Fruit fly (Drosophila melanogaster): ENCODE data around the gene TfIIEbeta.

The TfIIEbeta gene

dm6 chr3L:4322032-4322617 is 35.3 kb downstream of the TfIIEbeta start, which contains the start of gene CG15014:
Gene CG15014 (minus strand): TSS chr3L:4322259.
- TF ChIP-seq MBD-R2 (GFP tag; IDR thresholded peaks at IDR 0.05) (peak; percentile 68), crp (GFP tag; optimal IDR thresholded peaks at IDR 0.05) (peak in 1 of 2 experiments; percentile 42), CG34422 (GFP tag; IDR thresholded peaks at IDR 0.05) (peak; percentile 16; the same call in 1 of the 3 replicates), ci (GFP tag; IDR thresholded peaks at IDR 0.05) (no peak), pzg (GFP tag; optimal IDR thresholded peaks at IDR 0.05) (peak; percentile 49), Six4 (GFP tag; optimal IDR thresholded peaks at IDR 0.05) (no peak), sens (GFP tag) (peak; percentile 86), Dp (GFP tag; optimal IDR thresholded peaks at IDR 0.05) (peak; percentile 29), row (GFP tag; IDR thresholded peaks at IDR 0.05) (peak; percentile 42; the same call in 2 of the 3 replicates), CG14710 (tag; optimal IDR thresholded peaks at IDR 0.05) (peak; percentile 23), kah (GFP tag; optimal IDR thresholded peaks at IDR 0.05) (no peak), Stat92E (GFP tag; optimal IDR thresholded peaks at IDR 0.05) (peak in 1 of 3 experiments; percentile 14), CG10267 (tag; optimal IDR thresholded peaks at IDR 0.05) (peak; percentile 34), dati (GFP tag; IDR thresholded peaks at IDR 0.05) (no peak), Elba2 (GFP tag; optimal IDR thresholded peaks at IDR 0.05) (no peak), CG13287 (GFP tag; IDR thresholded peaks at IDR 0.05; ENCODE audit: partially characterized antibody) (peak; percentile 29; the same call in 1 of the 2 replicates), dm (GFP tag; optimal IDR thresholded peaks at IDR 0.05) (peak; percentile 43), Doc3 (GFP tag; IDR thresholded peaks at IDR 0.05; ENCODE audit: partially characterized antibody) (no peak), Lhr (GFP tag; optimal IDR thresholded peaks at IDR 0.05) (peak; percentile 6), MESR4 (GFP tag; optimal IDR thresholded peaks at IDR 0.05) (peak; percentile 40), dan (GFP tag; IDR thresholded peaks at IDR 0.05) (no peak), stwl (tag; optimal IDR thresholded peaks at IDR 0.05) (peak; percentile 92), gfzf (GFP tag; optimal IDR thresholded peaks at IDR 0.05) (peak; percentile 85), BEAF-32 (GFP tag; optimal IDR thresholded peaks at IDR 0.05) (peak; percentile 25), CG4617 (GFP tag; optimal IDR thresholded peaks at IDR 0.05; ENCODE audit: borderline replicate concordance) (peak; percentile 43), odd (GFP tag; optimal IDR thresholded peaks at IDR 0.05) (no peak), YL-1 (GFP tag; optimal IDR thresholded peaks at IDR 0.05) (peak; percentile 48), trem (tag; optimal IDR thresholded peaks at IDR 0.05) (peak; percentile 29), CG9797 (GFP tag; optimal IDR thresholded peaks at IDR 0.05) (peak; percentile 70), Camta (GFP tag; optimal IDR thresholded peaks at IDR 0.05) (no peak), E2f2 (GFP tag; IDR thresholded peaks at IDR 0.05) (peak; percentile 14; the same call in 1 of the 2 replicates)

dm6 chr3L:4328048-4328447 is 41.2 kb downstream of the TfIIEbeta start:
- TF ChIP-seq CG5245 (GFP tag; optimal IDR thresholded peaks at IDR 0.05) = no peak
- TF ChIP-seq CG12769 (tag; optimal IDR thresholded peaks at IDR 0.05) = peak; percentile 27
- TF ChIP-seq slbo (GFP tag; IDR thresholded peaks at IDR 0.05) = 0 out of 2 replicates have a peak, but pooled peaks have one; percentile 24
- peak; percentile 54; the same call in 2 of the 3 replicates for TF ChIP-seq sr (GFP tag; IDR thresholded peaks at IDR 0.05)
- peak; percentile 83 for TF ChIP-seq CG13894 (tag; optimal IDR thresholded peaks at IDR 0.05)
- TF ChIP-seq unpg (GFP tag; optimal IDR thresholded peaks at IDR 0.05) = no peak
- TF ChIP-seq CG14441 (GFP tag; IDR thresholded peaks at IDR 0.05) = 0 out of 2 replicates have a peak, but pooled peaks have one; percentile 44
- TF ChIP-seq C15 (GFP tag; IDR thresholded peaks at IDR 0.05) = 0 out of 3 replicates have a peak, but pooled peaks have one; percentile 19
- peak; percentile 45 for TF ChIP-seq Med (GFP tag)
- 0 out of 2 replicates have a peak, but pooled peaks have one; percentile 30 for TF ChIP-seq HLH3B (GFP tag; IDR thresholded peaks at IDR 0.05)
- TF ChIP-seq CG11560 (tag; IDR thresholded peaks at IDR 0.05) = 0 out of 3 replicates have a peak, but pooled peaks have one; percentile 8
- no peak for TF ChIP-seq br (optimal IDR thresholded peaks at IDR 0.05)
- peak; percentile 42; the same call in 1 of the 3 replicates for TF ChIP-seq row (GFP tag; IDR thresholded peaks at IDR 0.05)
